Worm (Caenorhabditis elegans): ENCODE measurements around the gene M03F8.1.

The M03F8.1 gene

DNA sequence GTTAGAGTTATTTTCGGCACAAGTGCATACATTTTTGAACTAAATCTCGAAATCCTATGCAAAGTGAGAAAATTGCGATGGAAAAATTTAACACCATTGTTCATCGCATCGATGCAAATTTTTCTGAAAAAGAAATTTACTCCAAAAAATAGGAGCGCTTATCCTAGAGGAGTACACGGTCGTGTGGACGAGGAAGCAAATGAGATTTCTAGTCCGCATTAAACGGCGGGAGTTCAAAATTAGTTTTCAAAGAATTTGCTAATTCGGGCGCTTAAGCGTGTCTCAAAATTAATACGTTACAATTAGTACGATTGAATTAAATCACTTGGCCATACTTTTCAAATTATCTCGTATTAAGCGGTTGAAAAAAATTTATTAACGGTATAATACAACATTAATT is 33.5 kb upstream of the M03F8.1 start, which contains the start of gene lrpr-1 (continued):
- peak; percentile 68 for TF ChIP-seq aly-2 (tag; optimal IDR thresholded peaks at IDR 0.05)
- TF ChIP-seq xbp-1 (tag; optimal IDR thresholded peaks at IDR 0.05) = peak; percentile 96
- peak; percentile 96 for TF ChIP-seq nhr-71 (tag; optimal IDR thresholded peaks at IDR 0.05)
- peak; percentile 85 to 87 for TF ChIP-seq lsy-2 (tag; optimal IDR thresholded peaks at IDR 0.05)
- TF ChIP-seq sptf-1 (tag; optimal IDR thresholded peaks at IDR 0.05) = no peak
- no peak for TF ChIP-seq ztf-4 (tag; optimal IDR thresholded peaks at IDR 0.05)
- TF ChIP-seq ceh-82 (tag; optimal IDR thresholded peaks at IDR 0.05) = peak; percentile 71 to 82 (median 78)
- TF ChIP-seq sup-37 (GFP tag; optimal IDR thresholded peaks at IDR 0.05) = peak; percentile 75
- TF ChIP-seq lin-35 (GFP tag; optimal IDR thresholded peaks at IDR 0.05) = peak; percentile 99
- TF ChIP-seq hlh-4 (tag; optimal IDR thresholded peaks at IDR 0.05) = peak; percentile 71
- no peak for TF ChIP-seq mef-2 (tag; optimal IDR thresholded peaks at IDR 0.05)
- peak; percentile 66 for TF ChIP-seq skn-1 (tag; optimal IDR thresholded peaks at IDR 0.05)
- TF ChIP-seq unc-62 (GFP tag; optimal IDR thresholded peaks at IDR 0.05) = no peak
- no peak for TF ChIP-seq nhr-28 (tag; optimal IDR thresholded peaks at IDR 0.05)
- TF ChIP-seq sox-4 (tag; optimal IDR thresholded peaks at IDR 0.05) = peak; percentile 98
- no peak for TF ChIP-seq aha-1 (tag; optimal IDR thresholded peaks at IDR 0.05)
- TF ChIP-seq ztf-11 (tag; optimal IDR thresholded peaks at IDR 0.05) = peak in 1 of 2 experiments; percentile 99
- TF ChIP-seq nhr-76 (tag; optimal IDR thresholded peaks at IDR 0.05) = no peak
- peak; percentile 92 for TF ChIP-seq unc-98 (GFP tag; IDR thresholded peaks at IDR 0.05)
- peak in 2 of 6 experiments; percentile 16 to 35 for TF ChIP-seq elt-3 (tag; optimal IDR thresholded peaks at IDR 0.05)
- peak; percentile 86 for TF ChIP-seq fkh-8 (tag; optimal IDR thresholded peaks at IDR 0.05)
- TF ChIP-seq swsn-7 (tag; optimal IDR thresholded peaks at IDR 0.05) = peak; percentile 93
- peak; percentile 97 for TF ChIP-seq nhr-47 (tag; optimal IDR thresholded peaks at IDR 0.05)
- TF ChIP-seq jun-1 (tag; optimal IDR thresholded peaks at IDR 0.05) = peak; percentile 57
- TF ChIP-seq efl-1 (optimal IDR thresholded peaks at IDR 0.05) = peak; percentile 99
- peak; percentile 98 to 100 for TF ChIP-seq efl-1 (GFP tag; optimal IDR thresholded peaks at IDR 0.05 in 1 of 2)
- TF ChIP-seq grh-1 (GFP tag; IDR thresholded peaks at IDR 0.05) = peak; percentile 88
- peak; percentile 96 for TF ChIP-seq egl-13 (tag; optimal IDR thresholded peaks at IDR 0.05)
- TF ChIP-seq vab-15 (tag; optimal IDR thresholded peaks at IDR 0.05) = peak; percentile 43
- TF ChIP-seq pax-3 (tag; optimal IDR thresholded peaks at IDR 0.05) = peak; percentile 97
- TF ChIP-seq zag-1 (tag; optimal IDR thresholded peaks at IDR 0.05) = no peak
- no peak for TF ChIP-seq egl-27 (tag; optimal IDR thresholded peaks at IDR 0.05)
- peak; percentile 46 for TF ChIP-seq F16B12.6 (tag; optimal IDR thresholded peaks at IDR 0.05)
- no peak for TF ChIP-seq pag-3 (tag; optimal IDR thresholded peaks at IDR 0.05; ENCODE audit: borderline replicate concordance, insufficient read depth)
- no peak for TF ChIP-seq ama-1 (optimal IDR thresholded peaks at IDR 0.05)
- no peak for TF ChIP-seq ets-5 (GFP tag; IDR thresholded peaks at IDR 0.05)
- peak; percentile 36 for TF ChIP-seq nhr-77 (tag; optimal IDR thresholded peaks at IDR 0.05)
- TF ChIP-seq tbx-2 (tag; optimal IDR thresholded peaks at IDR 0.05) = peak; percentile 97
- peak; percentile 96 for TF ChIP-seq Y116A8C.19 (tag; optimal IDR thresholded peaks at IDR 0.05; ENCODE audit: borderline replicate concordance)
- TF ChIP-seq nhr-19 (GFP tag; conservative IDR thresholded peaks at IDR 0.05) = peak; percentile 93
- TF ChIP-seq ceh-63 (GFP tag; optimal IDR thresholded peaks at IDR 0.05) = peak; percentile 92
- peak; percentile 59 for TF ChIP-seq snpc-4 (tag; optimal IDR thresholded peaks at IDR 0.05)
- TF ChIP-seq ceh-90 (tag; optimal IDR thresholded peaks at IDR 0.05) = peak; percentile 99
- peak; percentile 86 for TF ChIP-seq lin-14 (GFP tag; optimal IDR thresholded peaks at IDR 0.05)
- peak; percentile 72 for TF ChIP-seq mep-1 (tag; optimal IDR thresholded peaks at IDR 0.05)
- TF ChIP-seq nhr-237 (tag; optimal IDR thresholded peaks at IDR 0.05) = peak; percentile 45
- peak; percentile 71 for TF ChIP-seq hlh-17 (GFP tag; optimal IDR thresholded peaks at IDR 0.05; ENCODE audit: borderline replicate concordance)
- peak; percentile 98 for TF ChIP-seq nhr-85 (tag)
- TF ChIP-seq rnt-1 (tag; optimal IDR thresholded peaks at IDR 0.05) = peak; percentile 100
- TF ChIP-seq zip-4 (GFP tag; optimal IDR thresholded peaks at IDR 0.05) = peak; percentile 86
- TF ChIP-seq C34B4.2 (tag; optimal IDR thresholded peaks at IDR 0.05) = peak; percentile 32
- no peak for TF ChIP-seq unc-130 (tag; optimal IDR thresholded peaks at IDR 0.05)
- no peak for TF ChIP-seq alr-1 (tag; optimal IDR thresholded peaks at IDR 0.05; ENCODE audit: borderline replicate concordance)
- no peak for TF ChIP-seq nhr-12 (tag; optimal IDR thresholded peaks at IDR 0.05)

Data from whole organism, L1 larva.